Worm (Caenorhabditis elegans) whole organism, L1 larva: ENCODE results near the gene F07F6.7.

Experiments used
- C04F5.9 ChIP-seq: sonication (generic microtip); optimal IDR thresholded peaks from 2 replicates; lab custom pipeline; 2016; ENCODE audit warnings: missing genetic modification characterization, missing compliant biosample characterization
- C16A3.4 ChIP-seq: fragments of 150-350 bp; optimal IDR thresholded peaks from 2 replicates; lab custom pipeline; 2014; ENCODE audit warnings: missing biosample characterization, missing genetic modification characterization
- C34B4.2 ChIP-seq: sonication (generic microtip); optimal IDR thresholded peaks from 2 replicates; lab custom pipeline; 2017; ENCODE audit warnings: mild to moderate bottlenecking, missing genetic modification characterization, missing compliant biosample characterization
- F16B12.6 ChIP-seq: fragments of 150-350 bp; optimal IDR thresholded peaks from 2 replicates; lab custom pipeline; 2014; ENCODE audit warnings: missing biosample characterization, missing genetic modification characterization
- aha-1 ChIP-seq: fragments of 150-350 bp; optimal IDR thresholded peaks from 2 replicates; lab custom pipeline; 2014; ENCODE audit warnings: missing biosample characterization, missing genetic modification characterization
- aly-2 ChIP-seq: fragments of 150-350 bp; optimal IDR thresholded peaks from 2 replicates; lab custom pipeline; 2014; ENCODE audit warnings: missing biosample characterization, missing genetic modification characterization
- ama-1 ChIP-seq: fragments of 150-350 bp; optimal IDR thresholded peaks from 2 replicates; lab custom pipeline; 2014
- ceh-8 ChIP-seq: fragments of 200-800 bp; sonication (Bioruptor generic); optimal IDR thresholded peaks from 2 replicates; lab custom pipeline; 2018; ENCODE audit warnings: mild to moderate bottlenecking, missing genetic modification characterization, moderate library complexity, missing compliant biosample characterization
- ceh-82 ChIP-seq, 3 experiments: fragments of 150-350 bp in 1 of 3; sonication (generic microtip) in 2 of 3; optimal IDR thresholded peaks; 2 replicates each; lab custom pipeline; 2014 to 2017; ENCODE audit warnings: missing biosample characterization in 3 of 3, missing genetic modification characterization in 3 of 3
- ceh-88 ChIP-seq: fragments of 200-800 bp; sonication (Bioruptor generic); IDR thresholded peaks from 2 replicates; pipeline ENCODE4 v1.3.6; 2022; ENCODE audit warnings: missing genetic modification characterization, missing compliant biosample characterization
- ces-1 ChIP-seq: fragments of 150-350 bp; optimal IDR thresholded peaks from 2 replicates; lab custom pipeline; 2014; ENCODE audit warnings: missing biosample characterization, missing genetic modification reagents, missing genetic modification characterization
- dsc-1 ChIP-seq: sonication (generic microtip); optimal IDR thresholded peaks from 2 replicates; lab custom pipeline; 2016; ENCODE audit warnings: mild to moderate bottlenecking, missing genetic modification characterization, missing compliant biosample characterization
- efl-1 ChIP-seq, 4 experiments: fragments of 150-350 bp; optimal IDR thresholded peaks in 3 of 4; peaks in 1 of 4; 1 replicate in 1 of 4; 2 replicates in 3 of 4; lab custom pipeline; 2014; ENCODE audit warnings: missing biosample characterization in 2 of 4, missing genetic modification characterization in 2 of 4, missing genetic modification reagents in 2 of 4
- egl-13 ChIP-seq: sonication (generic microtip); optimal IDR thresholded peaks from 2 replicates; lab custom pipeline; 2016; ENCODE audit warnings: missing genotype, missing genetic modification reagents, missing genetic modification characterization, missing compliant biosample characterization
- egl-27 ChIP-seq, 2 experiments: fragments of 150-350 bp in 1 of 2; sonication (generic microtip); optimal IDR thresholded peaks; 3 replicates each; lab custom pipeline; 2017 to 2018; ENCODE audit warnings: missing biosample characterization in 2 of 2, missing genetic modification characterization in 2 of 2, missing genetic modification reagents in 2 of 2
- elt-2 ChIP-seq: sonication (generic microtip); optimal IDR thresholded peaks from 2 replicates; lab custom pipeline; 2016; ENCODE audit warnings: missing genetic modification characterization, mild to moderate bottlenecking, inconsistent platforms, missing compliant biosample characterization, missing genetic modification reagents
- fkh-4 ChIP-seq: sonication (generic microtip); optimal IDR thresholded peaks from 2 replicates; lab custom pipeline; 2016; ENCODE audit warnings: missing compliant biosample characterization, missing genetic modification characterization, borderline replicate concordance
- fos-1 ChIP-seq: fragments of 150-350 bp; optimal IDR thresholded peaks from 2 replicates; lab custom pipeline; 2014; ENCODE audit warnings: missing biosample characterization, missing genetic modification characterization
- grh-1 ChIP-seq: fragments of 200-800 bp; sonication (Bioruptor generic); IDR thresholded peaks from 2 replicates; pipeline ENCODE4 v1.3.6; 2022; ENCODE audit warnings: missing genetic modification reagents, missing genetic modification characterization, missing compliant biosample characterization
- hpl-2 ChIP-seq: fragments of 150-350 bp; optimal IDR thresholded peaks from 2 replicates; lab custom pipeline; 2014; ENCODE audit warnings: missing biosample characterization, missing genetic modification reagents, missing genetic modification characterization
- lin-14 ChIP-seq: fragments of 200-800 bp; sonication (Bioruptor generic); optimal IDR thresholded peaks from 2 replicates; lab custom pipeline; 2018; ENCODE audit warnings: mild to moderate bottlenecking, missing genetic modification characterization, moderate library complexity, missing compliant biosample characterization
- lin-15B ChIP-seq: fragments of 150-350 bp; sonication (generic microtip); optimal IDR thresholded peaks from 3 replicates; lab custom pipeline; 2014; ENCODE audit warnings: missing biosample characterization, missing genetic modification characterization
- lin-39 ChIP-seq: fragments of 150-350 bp; optimal IDR thresholded peaks from 2 replicates; lab custom pipeline; 2014; ENCODE audit warnings: missing biosample characterization, missing genetic modification reagents, missing genetic modification characterization
- lsy-2 ChIP-seq, 2 experiments: fragments of 150-350 bp; optimal IDR thresholded peaks; 2 replicates each; lab custom pipeline; 2014; ENCODE audit warnings: missing biosample characterization in 2 of 2, missing genetic modification characterization in 2 of 2
- mab-9 ChIP-seq: fragments of 200-800 bp; sonication (Bioruptor generic); IDR thresholded peaks from 2 replicates; pipeline ENCODE4 v1.3.6; 2022; ENCODE audit warnings: missing genetic modification reagents, missing genetic modification characterization, missing compliant biosample characterization
- mef-2 ChIP-seq: fragments of 150-350 bp; optimal IDR thresholded peaks from 2 replicates; lab custom pipeline; 2014; ENCODE audit warnings: missing biosample characterization, missing genetic modification characterization
- nhr-12 ChIP-seq: sonication (generic microtip); optimal IDR thresholded peaks from 2 replicates; lab custom pipeline; 2017; ENCODE audit warnings: missing biosample characterization, missing genetic modification characterization
- nhr-20 ChIP-seq: sonication (generic microtip); optimal IDR thresholded peaks from 2 replicates; lab custom pipeline; 2016; ENCODE audit warnings: mild to moderate bottlenecking, missing genetic modification characterization, missing compliant biosample characterization
- nhr-28 ChIP-seq: fragments of 150-350 bp; optimal IDR thresholded peaks from 2 replicates; lab custom pipeline; 2014; ENCODE audit warnings: missing biosample characterization, missing genetic modification characterization
- nhr-71 ChIP-seq: sonication (generic microtip); optimal IDR thresholded peaks from 2 replicates; lab custom pipeline; 2016; ENCODE audit warnings: mild to moderate bottlenecking, missing genetic modification characterization, moderate library complexity, missing compliant biosample characterization
- nhr-76 ChIP-seq: sonication (generic microtip); optimal IDR thresholded peaks from 2 replicates; lab custom pipeline; 2017; ENCODE audit warnings: missing biosample characterization, missing genetic modification characterization
- nhr-85 ChIP-seq: sonication (generic microtip); peaks from one replicate; lab custom pipeline; 2016; ENCODE audit warnings: missing genetic modification characterization, inconsistent platforms, missing compliant biosample characterization
- rnt-1 ChIP-seq: sonication (generic microtip); optimal IDR thresholded peaks from 2 replicates; lab custom pipeline; 2016; ENCODE audit warnings: mild to moderate bottlenecking, missing genetic modification characterization, moderate library complexity, missing compliant biosample characterization
- skn-1 ChIP-seq: fragments of 150-350 bp; optimal IDR thresholded peaks from 2 replicates; lab custom pipeline; 2014; ENCODE audit warnings: missing biosample characterization, missing genetic modification characterization
- snu-23 ChIP-seq: sonication (generic microtip); optimal IDR thresholded peaks from 2 replicates; lab custom pipeline; 2016; ENCODE audit warnings: missing genetic modification characterization, missing compliant biosample characterization
- sox-4 ChIP-seq: sonication (generic microtip); optimal IDR thresholded peaks from 2 replicates; lab custom pipeline; 2016; ENCODE audit warnings: missing genetic modification characterization, missing compliant biosample characterization
- tbx-2 ChIP-seq: sonication (generic microtip); optimal IDR thresholded peaks from 2 replicates; lab custom pipeline; 2016; ENCODE audit warnings: missing genetic modification characterization, missing compliant biosample characterization
- unc-30 ChIP-seq: sonication (generic microtip); optimal IDR thresholded peaks from 2 replicates; lab custom pipeline; 2017; ENCODE audit warnings: missing biosample characterization, missing genetic modification characterization
- unc-62 ChIP-seq: fragments of 150-350 bp; optimal IDR thresholded peaks from 2 replicates; lab custom pipeline; 2014; ENCODE audit warnings: missing biosample characterization, missing genetic modification reagents, missing genetic modification characterization
- unc-86 ChIP-seq: sonication (generic microtip); optimal IDR thresholded peaks from 2 replicates; lab custom pipeline; 2016; ENCODE audit warnings: missing genetic modification characterization, missing compliant biosample characterization
- vab-15 ChIP-seq: sonication (generic microtip); optimal IDR thresholded peaks from 2 replicates; lab custom pipeline; 2017; ENCODE audit warnings: missing genotype, mild to moderate bottlenecking, missing genetic modification characterization, missing compliant biosample characterization
- xbp-1 ChIP-seq: sonication (generic microtip); optimal IDR thresholded peaks from 2 replicates; lab custom pipeline; 2016; ENCODE audit warnings: missing genetic modification characterization, missing compliant biosample characterization
- zag-1 ChIP-seq: fragments of 150-350 bp; optimal IDR thresholded peaks from 2 replicates; lab custom pipeline; 2014; ENCODE audit warnings: missing biosample characterization, missing genetic modification characterization
- zip-4 ChIP-seq: fragments of 200-800 bp; sonication (Bioruptor generic); optimal IDR thresholded peaks from 2 replicates; lab custom pipeline; 2018; ENCODE audit warnings: mild to moderate bottlenecking, missing genetic modification characterization, moderate library complexity, missing compliant biosample characterization
- ztf-11 ChIP-seq, 2 experiments: sonication (generic microtip); optimal IDR thresholded peaks; 2 replicates each; lab custom pipeline; 2016 to 2017; ENCODE audit warnings: missing genetic modification characterization in 2 of 2, missing biosample characterization in 1 of 2, missing compliant biosample characterization in 1 of 2

The F07F6.7 gene

DNA sequence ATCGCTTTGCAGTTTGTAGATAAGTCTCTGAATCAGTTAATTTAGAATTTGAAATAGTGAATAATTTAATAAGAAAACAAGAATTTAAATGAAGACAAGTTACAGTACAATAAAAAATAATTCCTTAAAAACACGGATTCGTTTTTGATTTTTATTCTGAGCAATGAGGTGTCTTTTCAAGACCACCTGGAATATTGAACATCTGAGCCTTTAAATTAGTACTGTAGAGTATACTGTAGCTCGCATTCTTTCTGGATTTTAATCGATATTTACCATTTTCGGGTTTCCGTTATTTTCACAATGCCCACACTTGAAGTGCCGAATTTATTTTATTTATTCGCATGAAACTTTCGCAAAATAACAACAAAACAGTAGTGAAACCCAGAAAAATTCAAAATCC lies at the start of gene F07F6.7:
Gene F07F6.7, minus strand, starts transcription at position 27 of the 400 bp plus-strand sequence.
- TF ChIP-seq egl-13 (tag; lab: Kevin White, UChicago) = no peak
- no peak for TF ChIP-seq egl-27 (tag; optimal IDR thresholded peaks at IDR 0.05; lab: Kevin White, UChicago)
- TF ChIP-seq lin-39 (tag; lab: Kevin White, UChicago) = no peak
- TF ChIP-seq grh-1 = no peak
- no peak for TF ChIP-seq nhr-76 (tag; lab: Kevin White, UChicago)
- TF ChIP-seq nhr-28 = no peak
- TF ChIP-seq nhr-12 (tag; lab: Kevin White, UChicago) = no peak
- TF ChIP-seq unc-62 = no peak
- TF ChIP-seq zip-4 = no peak
- no peak for TF ChIP-seq fos-1
- no peak for TF ChIP-seq ztf-11 (tag; optimal IDR thresholded peaks at IDR 0.05; lab: Kevin White, UChicago)
- peak; percentile 6 for TF ChIP-seq snu-23 (GFP tag; lab: Kevin White, UChicago)
- no peak for TF ChIP-seq unc-30 (tag; lab: Kevin White, UChicago)
- no peak for TF ChIP-seq aha-1 (tag; lab: Kevin White, UChicago)
- no peak for TF ChIP-seq elt-2 (tag; lab: Kevin White, UChicago)
- peak; percentile 32 for TF ChIP-seq nhr-71 (tag; lab: Kevin White, UChicago)
- peak; percentile 51 for TF ChIP-seq nhr-85 (tag; lab: Kevin White, UChicago)
- no peak for TF ChIP-seq skn-1 (tag; lab: Kevin White, UChicago)
- peak; percentile 8 to 20 for TF ChIP-seq lsy-2 (tag; optimal IDR thresholded peaks at IDR 0.05; lab: Kevin White, UChicago)

DNA sequence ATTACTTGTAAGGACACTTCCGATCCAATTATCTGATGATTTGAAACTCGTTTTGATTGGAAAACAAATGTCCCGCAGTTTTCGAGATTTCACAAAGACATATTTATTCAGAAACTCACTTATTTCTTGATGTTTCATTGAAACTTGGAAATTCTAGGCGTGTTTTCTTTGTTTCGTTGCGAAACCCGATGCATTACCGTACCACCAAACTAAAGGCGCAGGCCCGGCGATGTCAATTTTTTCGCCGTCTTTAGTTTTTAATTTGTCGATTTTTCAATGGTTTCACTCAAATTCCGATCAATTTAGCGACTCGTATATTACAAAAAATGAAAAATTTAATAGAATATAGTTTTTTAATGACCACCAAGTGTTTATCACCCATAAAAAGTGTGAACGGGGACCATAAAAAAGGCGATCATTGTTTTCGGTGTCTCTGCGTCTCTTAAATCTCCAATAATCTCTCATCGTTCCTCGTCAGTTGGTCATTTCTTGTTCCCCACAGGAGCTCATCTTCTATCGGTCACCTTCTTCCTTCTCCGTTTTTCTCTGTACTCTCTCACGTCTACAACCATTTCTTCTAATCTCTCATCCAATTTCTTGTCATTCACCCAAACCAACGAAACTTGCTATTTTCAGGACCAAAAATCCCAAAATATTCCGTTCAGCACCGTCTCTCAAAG lies 42.2 kb upstream of the F07F6.7 start, which contains the start of gene clr-1:
Gene clr-1, plus strand, starts transcription at position 630 of the 680 bp plus-strand sequence.
- no peak for TF ChIP-seq aha-1 (tag; lab: Kevin White, UChicago)
- TF ChIP-seq F16B12.6 (tag; lab: Kevin White, UChicago) = no peak
- no peak for TF ChIP-seq ceh-82 (tag; optimal IDR thresholded peaks at IDR 0.05; lab: Kevin White, UChicago)
- TF ChIP-seq elt-2 (tag; lab: Kevin White, UChicago) = no peak
- TF ChIP-seq hpl-2 (GFP tag; lab: Kevin White, UChicago) = no peak
- TF ChIP-seq C16A3.4 (tag; lab: Kevin White, UChicago) = no peak
- no peak for TF ChIP-seq fkh-4
- TF ChIP-seq nhr-85 (tag; lab: Kevin White, UChicago) = peak; percentile 8
- TF ChIP-seq lin-14 (GFP tag; lab: Kevin White, UChicago) = peak; percentile 20
- TF ChIP-seq sox-4 (tag; lab: Kevin White, UChicago) = no peak
- TF ChIP-seq nhr-12 (tag; lab: Kevin White, UChicago) = no peak
- TF ChIP-seq ama-1 = no peak
- no peak for TF ChIP-seq unc-86 (tag; lab: Kevin White, UChicago)
- no peak for TF ChIP-seq C34B4.2 (tag; lab: Kevin White, UChicago)
- TF ChIP-seq lin-15B (tag; lab: Kevin White, UChicago) = no peak
- TF ChIP-seq unc-62 = no peak
- TF ChIP-seq egl-13 (tag; lab: Kevin White, UChicago) = no peak
- no peak for TF ChIP-seq mab-9
- no peak for TF ChIP-seq ceh-8
- no peak for TF ChIP-seq ces-1 (GFP tag; lab: Kevin White, UChicago)
- no peak for TF ChIP-seq lsy-2 (tag; optimal IDR thresholded peaks at IDR 0.05; lab: Kevin White, UChicago)
- TF ChIP-seq lin-39 (tag; lab: Kevin White, UChicago) = no peak
- TF ChIP-seq efl-1 (optimal IDR thresholded peaks at IDR 0.05; lab: Kevin White, UChicago) = no peak
- peak in 1 of 2 experiments; percentile 34 for TF ChIP-seq efl-1 (GFP tag; optimal IDR thresholded peaks at IDR 0.05 in 1 of 2; lab: Kevin White, UChicago)
- no peak for TF ChIP-seq aly-2
- TF ChIP-seq nhr-20 (tag; lab: Kevin White, UChicago) = no peak
- TF ChIP-seq vab-15 (tag; lab: Kevin White, UChicago) = no peak
- TF ChIP-seq xbp-1 (tag; lab: Kevin White, UChicago) = no peak
- no peak for TF ChIP-seq ceh-88 (GFP tag; lab: Robert Waterston, UW)
- TF ChIP-seq tbx-2 (tag; lab: Kevin White, UChicago) = no peak
- no peak for TF ChIP-seq dsc-1 (tag; lab: Kevin White, UChicago)
- peak; percentile 39 for TF ChIP-seq rnt-1
- TF ChIP-seq C04F5.9 (tag; lab: Kevin White, UChicago) = no peak
- no peak for TF ChIP-seq mef-2 (tag; lab: Kevin White, UChicago)
- TF ChIP-seq zag-1 (tag; lab: Kevin White, UChicago) = no peak
